Fruit fly (Drosophila melanogaster): ENCODE measurements around the gene Txl.

The Txl gene

DNA sequence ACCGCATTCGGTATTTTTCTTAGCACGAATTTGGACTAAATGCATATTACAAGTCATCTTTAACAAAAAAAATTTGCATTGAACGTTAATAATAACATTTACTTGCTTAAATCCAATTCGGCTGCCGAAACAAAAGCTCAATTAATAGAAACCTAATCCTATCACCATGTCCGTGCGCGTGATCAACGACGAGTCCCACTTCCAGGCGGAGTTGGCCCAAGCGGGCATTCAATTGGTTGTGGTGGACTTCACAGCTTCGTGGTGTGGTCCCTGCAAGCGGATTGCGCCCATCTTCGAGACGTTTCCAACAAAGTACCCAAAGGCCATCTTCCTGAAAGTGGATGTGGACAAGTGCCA, at the start of gene Txl:
Txl (plus strand) TSS at position 3 of the 357 bp plus-strand sequence.
- TF ChIP-seq noc (tag; optimal IDR thresholded peaks at IDR 0.05), result no peak

DNA sequence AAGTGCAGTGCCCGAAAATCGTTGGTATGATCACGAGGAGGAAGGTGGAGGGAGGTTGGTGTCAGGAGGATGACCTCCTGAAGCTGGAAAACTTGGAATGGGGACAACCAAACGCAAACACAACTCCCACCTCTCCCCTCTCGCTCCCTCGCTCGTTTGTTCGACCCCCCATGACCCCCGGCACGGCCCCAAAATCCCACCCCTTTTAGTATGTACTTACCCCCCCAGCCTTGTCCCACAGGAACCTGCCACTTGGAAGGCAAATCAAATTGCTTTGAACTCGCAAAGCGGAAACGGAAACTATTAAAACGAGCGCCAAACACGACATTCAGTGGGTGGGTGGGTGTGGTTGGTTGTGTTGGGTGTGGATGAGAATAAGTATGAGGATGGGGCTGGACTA, 34.0 kb upstream of the Txl start:
- no peak for TF ChIP-seq noc (tag; optimal IDR thresholded peaks at IDR 0.05)

dm6 chr3L:5749616-5750336, 15.9 kb upstream of the Txl start:
- no peak for TF ChIP-seq noc (tag; optimal IDR thresholded peaks at IDR 0.05)

DNA sequence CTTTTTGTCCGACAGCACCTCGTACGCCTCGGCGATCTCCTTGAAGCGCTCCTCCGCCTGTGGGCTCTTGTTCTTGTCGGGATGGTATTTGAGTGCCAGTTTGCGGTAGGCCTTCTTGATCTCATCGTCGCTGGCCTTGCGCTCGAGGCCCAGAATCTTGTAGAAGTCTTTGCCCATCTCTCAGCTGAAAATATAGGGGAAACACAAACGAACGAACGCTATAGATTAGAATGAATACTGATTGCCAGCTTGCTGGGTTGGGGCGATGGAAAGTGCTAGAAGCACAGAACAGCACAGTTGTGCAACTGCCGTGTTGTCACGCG, 14.3 kb upstream of the Txl start:
- no peak for TF ChIP-seq noc (tag; optimal IDR thresholded peaks at IDR 0.05)

dm6 chr3L:5751740-5752579, 13.7 kb upstream of the Txl start, which contains the start of gene DnaJ-1:
Gene DnaJ-1, minus strand, starts transcription at chr3L:5752189.
- TF ChIP-seq noc (tag; optimal IDR thresholded peaks at IDR 0.05), result peak; percentile 50

DNA sequence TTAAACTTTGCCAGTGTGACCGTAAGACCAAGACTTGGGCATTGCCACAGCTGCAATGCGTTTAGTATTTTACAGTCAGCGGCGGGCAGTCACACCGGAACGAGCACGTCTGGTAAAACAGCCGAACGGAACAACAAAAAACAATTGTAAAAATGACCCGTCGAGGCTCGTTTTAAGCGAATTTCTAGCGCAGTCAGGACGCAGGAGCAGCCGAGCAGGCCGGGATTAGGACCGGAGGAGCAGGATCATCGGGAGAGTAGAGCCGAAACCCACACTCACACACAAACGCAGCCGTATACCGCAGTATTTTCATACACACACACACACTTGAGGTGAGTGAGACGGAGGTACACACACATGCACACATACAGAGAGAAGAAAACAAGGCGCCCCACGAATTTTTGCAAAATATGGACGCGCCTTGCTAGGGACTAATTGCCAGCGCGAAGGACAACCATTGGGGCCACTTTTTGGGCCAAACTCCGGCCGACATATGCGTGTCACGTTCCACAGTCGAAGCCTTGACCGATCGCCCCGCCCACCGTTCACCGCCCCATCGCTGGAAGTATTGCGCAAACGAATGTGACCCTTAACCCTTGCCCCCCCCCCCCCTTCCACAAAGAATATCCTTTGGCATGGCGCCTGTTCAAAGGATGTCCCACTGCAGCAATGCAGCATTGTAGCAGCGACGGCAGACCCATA, 12.6 kb upstream of the Txl start, which contains the start of gene Usp47:
Usp47 (plus strand) TSS at position 71 of the 702 bp plus-strand sequence.
- TF ChIP-seq noc (tag; optimal IDR thresholded peaks at IDR 0.05), result peak; percentile 13

DNA sequence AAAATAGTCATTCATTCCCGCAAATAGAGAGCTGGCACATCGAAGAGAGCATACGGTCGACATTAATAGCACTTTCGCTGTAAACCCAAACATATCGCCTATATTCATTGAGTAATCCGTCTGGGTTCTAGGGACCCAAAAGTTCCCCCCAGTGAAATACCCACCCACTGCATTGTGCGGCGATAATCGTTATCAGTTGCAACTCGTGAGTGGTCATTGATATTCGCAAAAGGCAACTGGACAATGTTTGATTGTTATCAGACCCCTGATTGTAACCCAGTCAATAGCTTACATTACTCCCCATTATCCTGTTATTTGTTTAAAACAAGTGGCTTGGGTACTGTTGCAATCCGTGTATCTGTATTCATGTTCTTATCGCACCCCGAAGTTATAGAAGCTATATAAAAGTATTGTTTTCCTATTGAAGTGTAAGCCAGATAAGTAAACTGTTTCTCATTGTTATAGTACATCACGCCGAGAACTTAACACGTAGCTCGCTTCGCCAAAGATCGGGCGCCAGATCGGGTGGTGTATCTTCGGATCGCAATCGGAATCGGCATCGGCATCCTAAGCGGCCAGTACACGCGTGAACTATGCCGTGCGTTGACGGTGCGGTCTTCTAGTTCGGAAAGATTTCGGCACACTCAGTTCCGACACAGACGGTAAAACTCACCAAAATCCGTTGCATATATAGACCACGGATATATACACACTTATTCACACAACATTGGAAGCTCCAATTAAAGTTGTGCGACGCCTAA, 11.9 kb upstream of the Txl start:
- TF ChIP-seq noc (tag; optimal IDR thresholded peaks at IDR 0.05), result no peak

dm6 chr3L:5764922-5765843, 463 bp upstream of the Txl start, which contains the start of gene CG10576:
Gene CG10576, minus strand, starts transcription at chr3L:5765702.
- TF ChIP-seq noc (tag; optimal IDR thresholded peaks at IDR 0.05), result no peak

DNA sequence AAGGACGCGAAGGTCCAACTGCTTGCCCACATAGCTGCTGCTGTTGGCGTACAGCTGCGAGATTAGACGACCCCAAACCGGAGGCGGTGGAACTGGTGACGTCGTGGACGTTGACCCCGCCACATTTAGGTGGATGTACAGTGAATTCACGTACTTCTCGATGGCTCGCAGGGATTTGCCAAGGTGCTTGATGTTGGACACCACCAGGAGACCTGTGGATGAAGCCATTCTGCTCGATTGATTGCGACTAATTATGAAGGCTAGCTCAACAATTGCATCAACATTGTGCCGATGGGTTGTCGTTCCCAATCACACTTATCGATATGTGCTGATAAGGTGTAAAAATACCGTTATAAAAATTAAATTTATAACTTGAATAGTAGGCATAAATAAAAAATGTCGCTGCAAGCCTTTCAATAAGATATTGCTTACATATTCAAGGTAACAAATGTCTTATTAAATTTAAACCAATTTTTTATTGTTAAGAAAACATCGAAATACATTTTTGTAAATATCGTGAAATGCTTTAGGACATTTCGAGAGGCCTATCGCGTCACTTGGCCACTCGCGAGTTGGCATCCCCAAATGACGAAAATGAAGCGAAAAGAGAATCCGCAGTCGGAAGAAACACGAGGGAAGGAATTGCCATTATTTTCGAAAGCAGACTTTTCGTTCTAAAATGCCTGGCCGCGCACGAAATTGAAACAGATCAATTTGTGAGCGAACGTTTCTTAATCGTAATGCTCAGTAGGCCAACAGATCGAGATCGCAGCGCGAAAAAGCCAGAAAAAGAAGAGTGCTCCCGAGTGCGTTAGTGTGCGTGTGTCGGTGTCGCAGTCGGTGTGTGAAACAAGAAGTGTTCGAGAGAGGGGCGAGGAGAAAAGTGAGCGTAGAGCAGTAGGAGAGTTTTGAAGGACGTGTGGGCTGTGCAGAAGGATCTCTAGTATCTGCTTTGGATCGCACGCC, 3.2 kb downstream of the Txl start, which contains the start of the genes Ppat-Dpck and scny:
Ppat-Dpck (minus strand) TSS at position 263 of the 966 bp plus-strand sequence.
scny (plus strand) TSS at position 471 of the 966 bp plus-strand sequence.
- peak; percentile 17 for TF ChIP-seq noc (tag; optimal IDR thresholded peaks at IDR 0.05)

DNA sequence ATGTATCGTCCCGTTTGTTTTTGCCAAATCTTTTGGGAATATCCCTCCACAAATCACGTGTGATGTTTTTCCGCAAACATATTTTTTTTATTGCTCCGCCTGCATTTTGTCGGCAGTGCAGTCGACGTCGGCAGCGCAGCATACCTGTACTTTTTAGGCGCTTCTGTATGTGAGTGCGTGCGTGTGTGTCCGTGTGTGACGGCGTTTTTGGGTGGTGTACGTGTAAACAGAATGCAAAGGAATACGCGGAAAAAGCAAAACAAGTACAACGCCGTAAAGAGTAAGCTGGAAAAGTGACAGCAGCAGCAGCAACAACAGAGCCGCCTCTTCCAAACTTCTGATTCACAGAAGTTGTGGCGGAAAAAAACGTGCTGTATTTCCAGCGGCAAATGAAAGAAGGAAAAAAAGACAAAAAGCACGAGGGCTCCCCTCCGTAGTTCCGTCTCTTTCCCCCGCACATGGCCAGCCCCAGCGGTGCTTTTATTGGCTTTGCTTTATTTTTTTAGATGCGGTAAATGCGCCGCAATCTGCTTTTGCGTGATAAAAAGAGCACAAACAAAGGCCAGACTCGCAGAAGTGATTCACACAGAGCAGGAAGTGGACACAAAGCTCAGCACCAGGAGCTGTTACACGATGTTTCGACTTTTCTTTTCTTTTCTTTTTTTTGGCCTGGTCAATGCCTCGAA, 4.6 kb downstream of the Txl start:
- no peak for TF ChIP-seq noc (tag; optimal IDR thresholded peaks at IDR 0.05)

dm6 chr3L:5770817-5771425, 5.3 kb downstream of the Txl start:
- TF ChIP-seq noc (tag; optimal IDR thresholded peaks at IDR 0.05), result peak; percentile 96

- TF ChIP-seq noc (tag; optimal IDR thresholded peaks at IDR 0.05), result no peak
Observed at dm6 chr3L:5774782-5775181, 9.1 kb downstream of the Txl start.
